Worm (Caenorhabditis elegans): ENCODE data around the gene srx-78.

Gene srx-78

DNA sequence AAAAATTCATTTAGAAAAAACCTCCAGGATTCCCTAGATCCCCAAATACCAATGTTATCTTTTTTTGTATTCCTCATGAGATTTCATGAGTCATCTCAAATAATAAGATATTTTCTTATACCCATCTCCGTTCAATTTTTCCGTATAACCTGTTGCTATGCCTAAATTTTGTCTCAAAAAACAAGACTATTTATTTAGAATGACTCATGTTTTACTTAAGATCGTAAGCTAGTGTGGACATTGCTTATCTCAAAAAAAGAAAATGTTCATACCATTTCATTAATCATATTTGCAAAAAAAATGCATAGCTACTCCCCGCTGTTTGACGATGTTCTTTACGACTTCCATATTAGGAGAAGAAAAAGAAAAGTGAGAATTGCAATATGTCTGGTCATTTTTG is 45.4 kb downstream of the srx-78 start, which contains the start of gene K08F9.3:
TSS of gene K08F9.3 (plus strand) at position 301 of the 400 bp plus-strand sequence.
- no peak for TF ChIP-seq mml-1 (tag; optimal IDR thresholded peaks at IDR 0.05)
- TF ChIP-seq elt-1 (tag; optimal IDR thresholded peaks at IDR 0.05): no peak

DNA sequence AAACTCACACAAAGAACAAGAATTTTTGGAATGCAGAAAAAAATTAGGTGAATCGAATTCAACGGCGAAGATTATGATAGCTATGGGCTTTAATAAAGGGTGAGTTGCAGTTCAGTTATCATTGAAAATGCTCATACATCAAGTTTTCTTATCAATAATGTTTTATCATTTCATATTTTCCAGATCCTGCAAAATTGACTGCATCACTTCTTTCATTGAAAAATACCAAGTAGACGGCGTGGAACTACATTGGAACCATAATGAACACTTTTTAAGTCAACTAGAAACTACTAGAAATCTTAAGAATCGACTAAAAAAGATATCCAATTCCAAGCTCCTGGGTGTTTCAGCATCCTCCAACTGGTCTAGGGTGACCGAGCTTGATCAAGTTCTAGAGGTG is 48.4 kb downstream of the srx-78 start, which contains the start of gene K08F9.1:
TSS of gene K08F9.1 (minus strand) at position 101 of the 400 bp plus-strand sequence.
- TF ChIP-seq nhr-11 (tag; optimal IDR thresholded peaks at IDR 0.05): no peak
- no peak for TF ChIP-seq hmg-11 (tag; optimal IDR thresholded peaks at IDR 0.05)
- no peak for TF ChIP-seq ztf-11 (tag; optimal IDR thresholded peaks at IDR 0.05)
- TF ChIP-seq lsy-12 (tag; optimal IDR thresholded peaks at IDR 0.05): no peak
- no peak for TF ChIP-seq nhr-237 (tag; optimal IDR thresholded peaks at IDR 0.05)
- TF ChIP-seq snpc-4 (tag; optimal IDR thresholded peaks at IDR 0.05): no peak
- no peak for TF ChIP-seq tbx-2 (tag; optimal IDR thresholded peaks at IDR 0.05)
- no peak for TF ChIP-seq aly-2 (tag; optimal IDR thresholded peaks at IDR 0.05)
- TF ChIP-seq ama-1 (optimal IDR thresholded peaks at IDR 0.05): no peak
- no peak for TF ChIP-seq egl-27 (tag; optimal IDR thresholded peaks at IDR 0.05)
- no peak for TF ChIP-seq nhr-12 (tag; optimal IDR thresholded peaks at IDR 0.05)
- TF ChIP-seq pha-4 (tag; optimal IDR thresholded peaks at IDR 0.05): no peak

DNA sequence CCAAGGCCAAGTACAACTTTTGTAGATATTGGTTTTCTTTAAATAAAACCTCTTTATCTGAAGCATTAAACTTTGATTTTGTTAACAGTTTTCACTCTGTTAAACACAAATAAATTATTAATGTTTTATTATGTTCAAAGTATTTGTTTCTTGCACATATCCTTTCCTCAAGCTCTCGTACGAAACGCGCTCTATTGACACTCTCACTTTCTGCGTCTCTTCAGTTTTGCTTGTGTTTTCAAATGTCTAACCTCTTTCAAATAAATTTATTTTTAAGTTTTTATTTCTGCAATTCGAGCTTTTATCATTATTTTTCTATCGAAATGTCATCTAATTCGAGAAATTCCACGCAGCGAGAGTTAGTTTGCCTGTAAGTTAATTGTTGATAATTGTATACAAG is 48.9 kb downstream of the srx-78 start, which contains the start of gene K08F9.4:
TSS of gene K08F9.4 (plus strand) at position 222 of the 400 bp plus-strand sequence.
- TF ChIP-seq elt-2 (tag; optimal IDR thresholded peaks at IDR 0.05) (peak; percentile 7), daf-12 (tag; optimal IDR thresholded peaks at IDR 0.05) (no peak), nfya-1 (tag; optimal IDR thresholded peaks at IDR 0.05; ENCODE audit: insufficient read depth) (peak; percentile 71), aly-2 (tag; optimal IDR thresholded peaks at IDR 0.05) (no peak), pha-4 (tag; optimal IDR thresholded peaks at IDR 0.05) (peak; percentile 93), nhr-237 (tag; optimal IDR thresholded peaks at IDR 0.05) (no peak), nhr-43 (tag; optimal IDR thresholded peaks at IDR 0.05; ENCODE audit: poor library complexity, severe bottlenecking) (peak; percentile 52), ztf-4 (tag; optimal IDR thresholded peaks at IDR 0.05) (no peak), ceh-28 (tag; optimal IDR thresholded peaks at IDR 0.05) (no peak), lin-39 (tag; optimal IDR thresholded peaks at IDR 0.05) (no peak), ztf-11 (tag; optimal IDR thresholded peaks at IDR 0.05) (no peak), lin-15B (tag; optimal IDR thresholded peaks at IDR 0.05) (peak; percentile 87), egl-27 (tag; optimal IDR thresholded peaks at IDR 0.05) (no peak), mdl-1 (tag; optimal IDR thresholded peaks at IDR 0.05) (no peak), fos-1 (tag; optimal IDR thresholded peaks at IDR 0.05) (no peak), hmg-11 (tag; optimal IDR thresholded peaks at IDR 0.05) (peak; percentile 32), ceh-16 (tag; optimal IDR thresholded peaks at IDR 0.05) (no peak), nhr-23 (tag; optimal IDR thresholded peaks at IDR 0.05) (peak; percentile 92), snpc-4 (tag; optimal IDR thresholded peaks at IDR 0.05) (peak; percentile 71), nhr-11 (tag; optimal IDR thresholded peaks at IDR 0.05) (no peak), nhr-25 (tag; optimal IDR thresholded peaks at IDR 0.05) (peak; percentile 49), zag-1 (tag; optimal IDR thresholded peaks at IDR 0.05) (no peak)
